Worm (Caenorhabditis elegans) whole organism, late embryonic: ENCODE data around the gene aqp-10.
"Not testable (repeated sequence)": the region's sequence is repeated elsewhere in the genome, so short reads cannot be mapped to it uniquely, and the experiment has no call there.

Experiments used
- C38D4.7 ChIP-seq: fragments of 200-800 bp; sonication (Bioruptor generic); optimal IDR thresholded peaks from 2 replicates; lab custom pipeline; 2018; ENCODE audit warnings: mild to moderate bottlenecking, missing genetic modification characterization, moderate library complexity, missing compliant biosample characterization
- K09A11.1 ChIP-seq: sonication (generic microtip); optimal IDR thresholded peaks from 2 replicates; lab custom pipeline; 2017; ENCODE audit warnings: antibody characterized with exemption, mild to moderate bottlenecking, missing genetic modification characterization, missing compliant biosample characterization; ENCODE audit not compliant: insufficient read depth
- ceh-18 ChIP-seq: sonication (generic microtip); optimal IDR thresholded peaks from 2 replicates; lab custom pipeline; 2016; ENCODE audit warnings: missing genetic modification characterization, missing compliant biosample characterization
- ceh-24 ChIP-seq: sonication (generic microtip); optimal IDR thresholded peaks from 2 replicates; lab custom pipeline; 2016; ENCODE audit warnings: mild to moderate bottlenecking, missing genetic modification characterization, missing compliant biosample characterization
- ceh-31 ChIP-seq: sonication (generic microtip); optimal IDR thresholded peaks from 2 replicates; lab custom pipeline; 2016; ENCODE audit warnings: missing genetic modification characterization, missing compliant biosample characterization
- ceh-45 ChIP-seq: fragments of 200-800 bp; sonication (Bioruptor generic); IDR thresholded peaks from 2 replicates; pipeline ENCODE4 v1.3.6; 2022; ENCODE audit warnings: missing genetic modification reagents, missing genetic modification characterization, missing compliant biosample characterization
- ceh-48 ChIP-seq: sonication (generic microtip); optimal IDR thresholded peaks from 2 replicates; lab custom pipeline; 2016; ENCODE audit warnings: missing genetic modification characterization, inconsistent platforms, missing compliant biosample characterization
- ceh-6 ChIP-seq: fragments of 200-800 bp; sonication (Bioruptor generic); optimal IDR thresholded peaks from 2 replicates; lab custom pipeline; 2018; ENCODE audit warnings: mild to moderate bottlenecking, missing genetic modification characterization, missing compliant biosample characterization
- dve-1 ChIP-seq: sonication (generic microtip); optimal IDR thresholded peaks from 2 replicates; lab custom pipeline; 2017; ENCODE audit warnings: antibody characterized with exemption, mild to moderate bottlenecking, missing genetic modification characterization, missing compliant biosample characterization
- fax-1 ChIP-seq: sonication (generic microtip); optimal IDR thresholded peaks from 2 replicates; lab custom pipeline; 2016; ENCODE audit warnings: missing genotype, missing genetic modification characterization, missing compliant biosample characterization
- fkh-10 ChIP-seq: fragments of 150-350 bp; optimal IDR thresholded peaks from 2 replicates; lab custom pipeline; 2014; ENCODE audit warnings: missing biosample characterization, missing genetic modification reagents, missing genetic modification characterization
- fkh-6 ChIP-seq: sonication (generic microtip); optimal IDR thresholded peaks from 2 replicates; lab custom pipeline; 2016; ENCODE audit warnings: missing genetic modification characterization, missing compliant biosample characterization
- gmeb-2 ChIP-seq: sonication (generic microtip); optimal IDR thresholded peaks from 2 replicates; lab custom pipeline; 2016; ENCODE audit warnings: missing genetic modification characterization, inconsistent platforms, missing compliant biosample characterization
- hlh-13 ChIP-seq: fragments of 200-800 bp; sonication (Bioruptor generic); optimal IDR thresholded peaks from 2 replicates; lab custom pipeline; 2018; ENCODE audit warnings: mild to moderate bottlenecking, missing genetic modification characterization, missing compliant biosample characterization
- hlh-15 ChIP-seq: sonication (generic microtip); optimal IDR thresholded peaks from 2 replicates; lab custom pipeline; 2016; ENCODE audit warnings: missing genetic modification characterization, missing compliant biosample characterization
- odd-2 ChIP-seq: sonication (generic microtip); optimal IDR thresholded peaks from 2 replicates; lab custom pipeline; 2017; ENCODE audit warnings: antibody characterized with exemption, mild to moderate bottlenecking, missing genetic modification characterization, missing compliant biosample characterization
- pax-1 ChIP-seq: fragments of 150-350 bp; optimal IDR thresholded peaks from 2 replicates; lab custom pipeline; 2014; ENCODE audit warnings: missing biosample characterization, missing genetic modification characterization
- rnt-1 ChIP-seq: sonication (generic microtip); optimal IDR thresholded peaks from 2 replicates; lab custom pipeline; 2016; ENCODE audit warnings: missing genetic modification characterization, missing compliant biosample characterization
- sdc-2 ChIP-seq: sonication (generic microtip); optimal IDR thresholded peaks from 2 replicates; lab custom pipeline; 2016; ENCODE audit warnings: missing genotype, missing genetic modification characterization, missing compliant biosample characterization
- syd-9 ChIP-seq: sonication (generic microtip); optimal IDR thresholded peaks from 2 replicates; lab custom pipeline; 2016; ENCODE audit warnings: mild to moderate bottlenecking, missing genetic modification characterization, moderate library complexity, missing compliant biosample characterization
- tbx-7 ChIP-seq: sonication (generic microtip); optimal IDR thresholded peaks from 2 replicates; lab custom pipeline; 2016; ENCODE audit warnings: missing genotype, missing genetic modification characterization, missing compliant biosample characterization
- unc-42 ChIP-seq: sonication (generic microtip); optimal IDR thresholded peaks from 2 replicates; lab custom pipeline; 2016; ENCODE audit warnings: missing genotype, missing genetic modification characterization, missing compliant biosample characterization
- unc-86 ChIP-seq: sonication (generic microtip); optimal IDR thresholded peaks from 2 replicates; lab custom pipeline; 2016; ENCODE audit warnings: missing genetic modification characterization, missing compliant biosample characterization

Gene aqp-10

DNA sequence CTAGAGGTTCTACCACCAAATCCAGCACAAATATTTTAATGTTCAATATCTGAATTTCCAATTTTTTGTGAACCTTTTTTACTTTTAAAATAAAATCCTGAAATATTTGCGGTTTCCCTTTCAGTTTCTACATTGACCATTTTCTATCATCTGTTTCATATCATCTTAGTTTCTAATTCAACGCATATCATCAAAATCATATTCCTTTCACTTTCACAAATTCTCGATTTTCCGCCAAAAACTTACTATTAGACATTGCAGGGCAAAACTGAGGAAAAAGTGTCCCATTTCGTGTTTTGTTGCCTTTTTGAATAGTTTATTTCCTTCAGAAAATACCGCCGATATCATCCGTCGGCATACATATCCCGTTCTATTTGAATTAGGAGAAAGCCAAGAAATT, 44.6 kb downstream of the aqp-10 start:
- no peak for TF ChIP-seq odd-2 (tag; lab: Kevin White, UChicago)
- TF ChIP-seq ceh-6 (GFP tag; lab: Kevin White, UChicago): no peak
- TF ChIP-seq ceh-45 (GFP tag; lab: Robert Waterston, UW): no peak

DNA sequence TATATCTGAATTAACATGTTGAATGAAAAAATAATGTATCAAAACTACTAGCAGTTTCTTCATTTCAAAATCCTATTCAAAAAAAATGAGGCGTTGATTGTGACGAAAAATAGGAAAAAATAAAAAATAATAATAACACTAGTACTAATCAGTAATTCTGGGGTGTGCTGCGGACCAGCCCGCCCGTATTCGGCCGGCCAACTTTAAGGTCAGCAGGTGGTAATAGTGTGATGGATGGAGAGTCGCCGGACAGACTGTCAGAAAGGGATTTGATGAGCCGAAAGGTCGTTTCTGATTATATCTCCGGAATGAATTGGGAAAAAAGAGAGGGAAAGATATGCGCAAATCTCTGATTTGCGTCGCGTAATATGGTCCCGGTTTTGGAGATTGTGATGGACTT, 45.2 kb downstream of the aqp-10 start, which contains the start of gene cutl-2:
Gene cutl-2, minus strand, starts transcription at position 210 of the 400 bp plus-strand sequence.
- TF ChIP-seq fkh-6 (tag; lab: Kevin White, UChicago) (no peak), hlh-13 (GFP tag; lab: Kevin White, UChicago) (no peak), ceh-48 (tag; lab: Kevin White, UChicago) (no peak), unc-42 (tag; lab: Kevin White, UChicago) (no peak), ceh-18 (tag; lab: Kevin White, UChicago) (no peak), hlh-15 (no peak), C38D4.7 (GFP tag; lab: Kevin White, UChicago) (no peak), ceh-24 (no peak), unc-86 (tag; lab: Kevin White, UChicago) (no peak), pax-1 (tag; lab: Kevin White, UChicago) (no peak), syd-9 (tag; lab: Kevin White, UChicago) (no peak), sdc-2 (tag; lab: Kevin White, UChicago) (no peak), rnt-1 (tag; lab: Kevin White, UChicago) (no peak), K09A11.1 (no peak), gmeb-2 (tag; lab: Kevin White, UChicago) (no peak), fax-1 (tag; lab: Kevin White, UChicago) (no peak), fkh-10 (GFP tag; lab: Kevin White, UChicago) (no peak), dve-1 (no peak), ceh-31 (no peak)

DNA sequence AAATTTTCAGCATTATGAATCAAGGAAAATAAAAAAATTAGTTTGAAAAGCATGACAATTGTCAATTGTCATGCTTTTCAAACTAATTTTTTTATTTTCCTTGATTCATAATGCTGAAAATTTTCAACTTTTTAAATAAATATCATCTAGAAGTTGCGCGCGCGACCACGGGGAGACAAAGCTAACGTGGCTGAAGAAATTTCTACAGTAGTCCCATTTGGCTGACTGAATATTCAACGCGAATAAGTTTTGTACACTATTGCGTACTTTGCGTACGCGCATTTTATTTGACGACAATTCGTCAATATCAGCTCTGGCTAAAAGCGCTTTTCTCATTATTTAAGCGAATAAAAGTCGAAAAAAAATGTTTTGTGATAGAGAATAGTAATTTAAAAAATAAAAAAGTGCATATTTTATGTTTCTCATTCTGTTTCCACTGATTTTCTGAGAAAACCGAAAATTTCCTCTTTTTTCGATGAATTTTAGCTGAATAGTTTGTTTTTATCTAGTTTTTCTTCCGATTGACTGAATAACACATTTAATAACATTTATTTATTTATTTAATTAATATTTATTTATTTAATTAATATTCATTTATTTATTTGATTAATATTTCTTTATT, 50.9 kb downstream of the aqp-10 start, which contains the start of gene Y53C12A.11:
Gene Y53C12A.11, minus strand, starts transcription at position 68 of the 622 bp plus-strand sequence.
- TF ChIP-seq gmeb-2, ceh-18, tbx-7 (tag; lab: Kevin White, UChicago): not testable (repeated sequence)
